Fruit fly (Drosophila melanogaster) S2 (cell line): ENCODE results near the gene IA-2.

ENCODE experiments used
- CG8478 ChIP-seq: fragments of >200 bp; optimal IDR thresholded peaks from 2 replicates; lab custom pipeline; 2018
- CTCF ChIP-seq, 2 experiments: fragments of >200 bp; optimal IDR thresholded peaks; 2 replicates each; lab custom pipeline; 2018

DNA sequence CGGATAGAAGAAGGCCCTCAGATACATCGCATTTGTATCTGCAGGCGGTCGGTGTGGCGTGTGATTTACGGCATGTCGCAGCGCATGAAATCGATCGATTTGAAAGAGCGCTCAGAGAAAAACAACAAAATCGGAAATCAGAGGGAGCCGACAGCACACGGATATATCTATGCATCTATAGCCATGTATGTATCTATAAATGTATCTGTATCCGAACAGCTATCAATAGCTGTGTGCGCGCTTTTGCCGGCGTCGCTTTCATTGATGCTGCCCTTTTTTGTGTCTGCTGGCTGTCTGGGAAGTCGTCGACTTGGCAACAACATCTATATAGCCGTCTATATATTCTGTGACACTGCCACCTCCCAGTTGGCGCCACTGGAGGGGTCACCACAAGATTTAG is 16.7 kb upstream of the IA-2 start:
- TF ChIP-seq CG8478 (lab: Kevin White, UChicago) (no peak), CTCF (optimal IDR thresholded peaks at IDR 0.05; lab: Kevin White, UChicago) (no peak)
